Fruit fly (Drosophila melanogaster) whole organism, embryonic: ENCODE measurements around the gene Swip-1.

Source experiments
- B-H1 ChIP-seq: fragments of 200-800 bp; sonication (Bioruptor generic); IDR thresholded peaks from 3 replicates; pipeline ENCODE4 v1.3.6; 2022; ENCODE audit warnings: missing biosample characterization, missing genetic modification characterization
- Bteb2 ChIP-seq: fragments of 200-800 bp; sonication (Bioruptor generic); optimal IDR thresholded peaks from 2 replicates; lab custom pipeline; 2016; ENCODE audit warnings: missing biosample characterization, missing genetic modification characterization
- CG10462 ChIP-seq: fragments of 200-800 bp; sonication (Bioruptor generic); optimal IDR thresholded peaks from 2 replicates; lab custom pipeline; 2016; ENCODE audit warnings: missing biosample characterization, missing genetic modification characterization
- CG11504 ChIP-seq: fragments of 200-800 bp; sonication (Bioruptor generic); optimal IDR thresholded peaks from 3 replicates; lab custom pipeline; 2019; ENCODE audit warnings: missing biosample characterization, mild to moderate bottlenecking, missing genetic modification characterization, moderate library complexity
- CG11723 ChIP-seq: fragments of 200-800 bp; sonication (Bioruptor generic); optimal IDR thresholded peaks from 2 replicates; lab custom pipeline; 2017; ENCODE audit warnings: missing biosample characterization, mild to moderate bottlenecking, missing genetic modification characterization
- CG14014 ChIP-seq: fragments of 200-800 bp; sonication (Bioruptor generic); IDR thresholded peaks from 2 replicates; pipeline ENCODE4 v1.3.6; 2022; ENCODE audit warnings: missing biosample characterization, missing genetic modification characterization
- CG15601 ChIP-seq: fragments of 200-800 bp; sonication (Bioruptor generic); optimal IDR thresholded peaks from 3 replicates; lab custom pipeline; 2019; ENCODE audit warnings: missing biosample characterization, mild to moderate bottlenecking, missing genetic modification characterization, moderate library complexity
- CG1603 ChIP-seq: fragments of 200-800 bp; sonication (Bioruptor generic); optimal IDR thresholded peaks from 2 replicates; lab custom pipeline; 2019; ENCODE audit warnings: missing biosample characterization, mild to moderate bottlenecking, missing genetic modification characterization, moderate library complexity
- CG16813 ChIP-seq: fragments of 200-800 bp; sonication (Bioruptor generic); IDR thresholded peaks from 3 replicates; pipeline ENCODE4 v1.3.6; 2022; ENCODE audit warnings: missing biosample characterization, missing genetic modification characterization; ENCODE audit not compliant: partially characterized antibody
- CG18764 ChIP-seq: fragments of 200-800 bp; sonication (Bioruptor generic); optimal IDR thresholded peaks from 3 replicates; lab custom pipeline; 2016; ENCODE audit warnings: missing biosample characterization, missing genetic modification characterization
- CG2116 ChIP-seq: fragments of 200-800 bp; sonication (Bioruptor generic); optimal IDR thresholded peaks from 3 replicates; lab custom pipeline; 2018; ENCODE audit warnings: missing biosample characterization, mild to moderate bottlenecking, missing genetic modification characterization
- CG2712 ChIP-seq: fragments of 200-800 bp; optimal IDR thresholded peaks from 3 replicates; lab custom pipeline; 2019; ENCODE audit warnings: missing biosample characterization, mild to moderate bottlenecking, missing genetic modification characterization, moderate library complexity
- CG30020 ChIP-seq: fragments of 200-800 bp; optimal IDR thresholded peaks from 2 replicates; lab custom pipeline; 2019; ENCODE audit warnings: missing biosample characterization, mild to moderate bottlenecking, missing genetic modification characterization, moderate library complexity
- CG31388 ChIP-seq: fragments of 200-800 bp; sonication (Bioruptor generic); optimal IDR thresholded peaks from 2 replicates; lab custom pipeline; 2016; ENCODE audit warnings: missing biosample characterization, missing genetic modification characterization
- CG33557 ChIP-seq: fragments of 200-800 bp; sonication (Bioruptor generic); optimal IDR thresholded peaks from 2 replicates; lab custom pipeline; 2019; ENCODE audit warnings: missing biosample characterization, mild to moderate bottlenecking, missing genetic modification characterization, moderate library complexity
- CG42726 ChIP-seq: fragments of 200-800 bp; sonication (Bioruptor generic); IDR thresholded peaks from 2 replicates; pipeline ENCODE4 v1.3.6; 2022; ENCODE audit warnings: missing biosample characterization, missing genetic modification characterization; ENCODE audit not compliant: partially characterized antibody
- CG9797 ChIP-seq: fragments of 200-800 bp; sonication (Bioruptor generic); optimal IDR thresholded peaks from 3 replicates; lab custom pipeline; 2018; ENCODE audit warnings: missing biosample characterization, mild to moderate bottlenecking, missing genetic modification characterization
- Fer2 ChIP-seq: fragments of 200-800 bp; sonication (Bioruptor generic); optimal IDR thresholded peaks from 2 replicates; lab custom pipeline; 2018; ENCODE audit warnings: missing biosample characterization, mild to moderate bottlenecking, missing genetic modification characterization, moderate library complexity
- Gug ChIP-seq: fragments of 200-800 bp; sonication (Bioruptor generic); IDR thresholded peaks from 4 replicates; pipeline ENCODE4 v1.3.6; 2022; ENCODE audit warnings: missing biosample characterization, missing genetic modification characterization
- Hr39 ChIP-seq: fragments of >200 bp; optimal IDR thresholded peaks from 2 replicates; lab custom pipeline; 2017
- Med ChIP-seq: fragments of 200-800 bp; sonication (Bioruptor generic); peaks from one replicate; lab custom pipeline; 2016; ENCODE audit warnings: missing biosample characterization, missing genetic modification characterization, mild to moderate bottlenecking, inconsistent platforms, moderate library complexity
- Myb ChIP-seq: fragments of 200-800 bp; sonication (Bioruptor generic); optimal IDR thresholded peaks from 2 replicates; lab custom pipeline; 2016; ENCODE audit warnings: missing biosample characterization, missing genetic modification characterization
- Nf-YC ChIP-seq: fragments of 200-800 bp; optimal IDR thresholded peaks from 3 replicates; lab custom pipeline; 2019; ENCODE audit warnings: missing biosample characterization, mild to moderate bottlenecking, missing genetic modification characterization, moderate library complexity
- Opbp ChIP-seq: fragments of 200-800 bp; sonication (Bioruptor generic); IDR thresholded peaks from 3 replicates; pipeline ENCODE4 v1.3.6; 2022; ENCODE audit warnings: missing biosample characterization, missing genetic modification characterization; ENCODE audit not compliant: partially characterized antibody
- Pdp1 ChIP-seq, 2 experiments: fragments of 200-800 bp; sonication (Bioruptor generic); optimal IDR thresholded peaks; 3 replicates each; lab custom pipeline; 2016; ENCODE audit warnings: missing biosample characterization in 2 of 2, missing genetic modification characterization in 2 of 2, mild to moderate bottlenecking in 1 of 2, moderate library complexity in 1 of 2
- Sin3A ChIP-seq: fragments of >200 bp; optimal IDR thresholded peaks from 2 replicates; lab custom pipeline; 2018
- Xrp1 ChIP-seq: fragments of 200-800 bp; sonication (Bioruptor generic); IDR thresholded peaks from 2 replicates; pipeline ENCODE4 v1.3.6; 2022; ENCODE audit warnings: missing biosample characterization, missing genetic modification characterization
- ase ChIP-seq: fragments of 200-800 bp; sonication (Bioruptor generic); IDR thresholded peaks from 3 replicates; pipeline ENCODE4 v1.3.6; 2022; ENCODE audit warnings: missing biosample characterization, missing genetic modification characterization
- ash1 ChIP-seq: fragments of 200-800 bp; sonication (Bioruptor generic); optimal IDR thresholded peaks from 2 replicates; lab custom pipeline; 2018; ENCODE audit warnings: missing biosample characterization, mild to moderate bottlenecking, missing genetic modification characterization
- az2 ChIP-seq: fragments of 200-800 bp; sonication (Bioruptor generic); optimal IDR thresholded peaks from 3 replicates; lab custom pipeline; 2016; ENCODE audit warnings: missing biosample characterization, missing genetic modification characterization
- bsh ChIP-seq, 2 experiments: fragments of 200-800 bp; sonication (Bioruptor generic); optimal IDR thresholded peaks; 2 replicates each; lab custom pipeline; 2017 to 2018; ENCODE audit warnings: mild to moderate bottlenecking in 2 of 2, missing biosample characterization in 2 of 2, missing genetic modification characterization in 2 of 2, moderate library complexity in 1 of 2
- crp ChIP-seq, 2 experiments: fragments of 200-800 bp; sonication (Bioruptor generic); optimal IDR thresholded peaks; 2 replicates in 1 of 2; 3 replicates in 1 of 2; lab custom pipeline; 2017; ENCODE audit warnings: missing biosample characterization in 2 of 2, missing genetic modification characterization in 2 of 2, mild to moderate bottlenecking in 1 of 2, moderate library complexity in 1 of 2
- ewg ChIP-seq: fragments of 200-800 bp; sonication (Bioruptor generic); optimal IDR thresholded peaks from 3 replicates; lab custom pipeline; 2017; ENCODE audit warnings: mild to moderate bottlenecking, missing biosample characterization, missing genetic modification reagents, missing genetic modification characterization
- fd102C ChIP-seq: fragments of 200-800 bp; sonication (Bioruptor generic); optimal IDR thresholded peaks from 2 replicates; lab custom pipeline; 2018; ENCODE audit warnings: missing biosample characterization, mild to moderate bottlenecking, missing genetic modification characterization, moderate library complexity
- gfzf ChIP-seq: fragments of 200-800 bp; sonication (Bioruptor generic); optimal IDR thresholded peaks from 2 replicates; lab custom pipeline; 2016; ENCODE audit warnings: missing biosample characterization, mild to moderate bottlenecking, missing genetic modification characterization, moderate library complexity
- grau ChIP-seq: fragments of 200-800 bp; optimal IDR thresholded peaks from 3 replicates; lab custom pipeline; 2019; ENCODE audit warnings: missing biosample characterization, mild to moderate bottlenecking, missing genetic modification characterization, moderate library complexity
- hkb ChIP-seq, 2 experiments: fragments of 200-800 bp in 1 of 2; fragments of >200 bp in 1 of 2; sonication (Bioruptor generic) in 1 of 2; IDR thresholded peaks in 1 of 2; optimal IDR thresholded peaks in 1 of 2; 2 replicates each; pipeline versions ENCODE4 v1.3.6 to Lab custom; 2017 to 2022; ENCODE audit warnings: missing biosample characterization in 1 of 2, missing genetic modification characterization in 1 of 2
- kay ChIP-seq: fragments of 200-800 bp; sonication (Bioruptor generic); optimal IDR thresholded peaks from 2 replicates; lab custom pipeline; 2016; ENCODE audit warnings: missing biosample characterization, missing genetic modification characterization
- lola ChIP-seq, 3 experiments: fragments of >200 bp in 2 of 3; fragments of 200-800 bp in 1 of 3; sonication (Bioruptor generic) in 1 of 3; optimal IDR thresholded peaks; 2 replicates each; lab custom pipeline; 2017 to 2019; ENCODE audit warnings: missing biosample characterization in 3 of 3, missing genetic modification characterization in 3 of 3, mild to moderate bottlenecking in 1 of 3, moderate library complexity in 1 of 3
- nau ChIP-seq: fragments of 200-800 bp; sonication (Bioruptor generic); optimal IDR thresholded peaks from 3 replicates; lab custom pipeline; 2017; ENCODE audit warnings: missing biosample characterization, mild to moderate bottlenecking, missing genetic modification characterization, missing genetic modification reagents
- nom ChIP-seq: fragments of 200-800 bp; sonication (Bioruptor generic); optimal IDR thresholded peaks from 2 replicates; lab custom pipeline; 2017; ENCODE audit warnings: missing biosample characterization, missing genetic modification characterization, mild to moderate bottlenecking, moderate library complexity, missing genetic modification reagents
- ranshi ChIP-seq: fragments of 200-800 bp; sonication (Bioruptor generic); IDR thresholded peaks from 2 replicates; pipeline ENCODE4 v1.3.6; 2022; ENCODE audit warnings: missing biosample characterization, missing genetic modification characterization
- sens ChIP-seq: fragments of 200-800 bp; sonication (Bioruptor generic); peaks from one replicate; lab custom pipeline; 2016; ENCODE audit warnings: missing biosample characterization, missing genetic modification characterization
- slou ChIP-seq: fragments of 200-800 bp; sonication (Bioruptor generic); optimal IDR thresholded peaks from 3 replicates; lab custom pipeline; 2016; ENCODE audit warnings: missing biosample characterization, missing genetic modification characterization
- sqz ChIP-seq: fragments of 200-800 bp; sonication (Bioruptor generic); optimal IDR thresholded peaks from 3 replicates; lab custom pipeline; 2018; ENCODE audit warnings: missing biosample characterization, mild to moderate bottlenecking, missing genetic modification characterization
- tna ChIP-seq: fragments of 200-800 bp; sonication (Bioruptor generic); IDR thresholded peaks from 2 replicates; pipeline ENCODE4 v1.3.6; 2022; ENCODE audit warnings: missing biosample characterization, missing genetic modification characterization; ENCODE audit not compliant: partially characterized antibody
- vvl ChIP-seq: fragments of 200-800 bp; sonication (Bioruptor generic); IDR thresholded peaks from 2 replicates; pipeline ENCODE4 v1.3.6; 2022; ENCODE audit warnings: missing biosample characterization, missing genetic modification characterization

Swip-1 gene

DNA sequence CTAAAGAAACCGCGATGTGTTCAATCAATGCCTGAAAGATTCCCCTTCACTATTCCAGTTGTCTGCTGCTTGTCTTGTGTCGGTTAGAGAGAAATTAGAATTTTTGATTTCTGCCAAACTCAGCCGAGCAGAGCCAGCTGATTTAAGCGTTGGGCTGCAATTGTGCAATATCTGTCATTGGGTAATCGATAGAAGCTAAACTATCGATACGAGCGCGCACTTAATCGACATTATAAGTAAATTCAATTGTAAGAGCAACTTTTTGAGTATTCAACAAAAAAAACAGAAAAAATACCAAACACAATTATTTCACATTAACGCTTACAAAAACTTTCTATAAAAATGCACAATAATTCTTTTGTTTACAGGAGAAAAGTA lies 43.3 kb downstream of the Swip-1 start, which contains the start of gene ssp3 (continued):
- peak; percentile 16 for TF ChIP-seq Myb (GFP tag; lab: Kevin White, UChicago)
- TF ChIP-seq CG2116 (GFP tag; lab: Kevin White, UChicago), result peak; percentile 97
- peak; percentile 26 for TF ChIP-seq CG1603 (tag; lab: Kevin White, UChicago)
- TF ChIP-seq Pdp1 (GFP tag; optimal IDR thresholded peaks at IDR 0.05; lab: Kevin White, UChicago), result peak in 1 of 2 experiments; percentile 99
- TF ChIP-seq Sin3A (lab: Kevin White, UChicago), result peak; percentile 70
- TF ChIP-seq CG11723 (GFP tag; lab: Kevin White, UChicago), result no peak
- peak; percentile 56 for TF ChIP-seq gfzf
- no peak for TF ChIP-seq CG14014
- peak; percentile 73 for TF ChIP-seq sens (GFP tag; lab: Kevin White, UChicago)
- peak; percentile 62 to 92 for TF ChIP-seq crp (GFP tag; optimal IDR thresholded peaks at IDR 0.05; lab: Kevin White, UChicago)
- no peak for TF ChIP-seq CG31388 (GFP tag; lab: Kevin White, UChicago)
- no peak for TF ChIP-seq Fer2 (tag; lab: Kevin White, UChicago)

DNA sequence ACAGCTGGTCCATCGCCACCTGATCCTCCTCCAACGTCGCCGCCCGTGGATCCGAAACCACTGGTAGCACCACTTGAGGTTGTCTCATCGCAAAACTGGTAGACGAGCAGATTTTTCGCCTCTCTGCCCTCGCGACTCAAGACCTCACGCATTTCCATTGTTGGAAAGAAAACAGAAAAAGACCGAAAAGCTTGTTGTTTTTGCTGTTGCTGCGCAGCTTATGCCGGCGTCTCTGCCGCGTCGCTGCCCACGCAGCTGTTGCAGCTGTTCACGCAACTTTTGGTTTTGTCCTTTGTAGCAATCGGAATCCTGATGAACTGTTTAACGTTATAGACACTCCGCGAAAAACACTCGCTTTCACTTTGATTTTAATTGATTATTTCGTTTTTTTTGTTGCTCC lies 43.8 kb downstream of the Swip-1 start:
- no peak for TF ChIP-seq lola (GFP tag; optimal IDR thresholded peaks at IDR 0.05; lab: Kevin White, UChicago)
- peak; percentile 38 for TF ChIP-seq Med (GFP tag; lab: Kevin White, UChicago)
- no peak for TF ChIP-seq ranshi (GFP tag; lab: Robert Waterston, UW)
- no peak for TF ChIP-seq CG9797 (GFP tag; lab: Kevin White, UChicago)
- TF ChIP-seq bsh (GFP tag; optimal IDR thresholded peaks at IDR 0.05; lab: Kevin White, UChicago), result peak in 1 of 2 experiments; percentile 38
- no peak for TF ChIP-seq Gug (GFP tag; lab: Robert Waterston, UW)
- TF ChIP-seq grau, result no peak
- peak; percentile 82 for TF ChIP-seq nom
- TF ChIP-seq CG15601 (tag; lab: Kevin White, UChicago), result no peak
- TF ChIP-seq nau (GFP tag; lab: Kevin White, UChicago), result peak; percentile 11

DNA sequence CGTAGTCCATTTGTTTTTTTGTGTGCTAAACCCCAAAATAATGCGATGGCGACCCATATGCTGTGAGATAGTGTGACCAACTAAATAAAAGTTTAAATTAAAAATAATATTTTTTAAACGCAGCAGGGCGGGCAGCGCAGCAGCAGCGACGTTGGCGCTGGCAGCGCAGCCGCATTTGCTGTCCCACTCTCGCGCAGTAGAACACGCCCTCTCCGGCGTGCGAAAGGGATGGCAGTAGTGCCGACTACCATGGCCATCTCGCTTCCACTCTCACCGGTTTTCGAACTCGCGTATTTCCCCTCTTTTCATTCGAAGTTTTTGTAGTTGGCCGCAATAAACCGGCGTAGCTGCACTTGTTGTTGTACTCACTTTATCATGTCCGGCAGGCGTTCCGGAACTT lies 51.0 kb downstream of the Swip-1 start:
- TF ChIP-seq vvl (GFP tag; lab: Robert Waterston, UW) (peak; percentile 66), B-H1 (GFP tag; lab: Robert Waterston, UW) (no peak), ase (no peak), CG33557 (GFP tag; lab: Kevin White, UChicago) (peak; percentile 1), Nf-YC (tag; lab: Kevin White, UChicago) (peak; percentile 98), CG2712 (tag; lab: Kevin White, UChicago) (no peak), CG10462 (GFP tag; lab: Kevin White, UChicago) (no peak), ewg (peak; percentile 80), CG18764 (no peak), Xrp1 (GFP tag; lab: Robert Waterston, UW) (0 out of 2 replicates have a peak, but pooled peaks have one; percentile 16), CG11723 (GFP tag; lab: Kevin White, UChicago) (peak; percentile 9), tna (GFP tag; lab: Robert Waterston, UW) (peak; percentile 58; the same call in 1 of the 2 replicates), az2 (GFP tag; lab: Kevin White, UChicago) (no peak), Hr39 (no peak), CG11504 (tag; lab: Kevin White, UChicago) (no peak), kay (GFP tag; lab: Kevin White, UChicago) (no peak), hkb (optimal IDR thresholded peaks at IDR 0.05; lab: Kevin White, UChicago) (no peak), hkb (GFP tag; IDR thresholded peaks at IDR 0.05; lab: Robert Waterston, UW) (peak; percentile 58; the same call in 1 of the 2 replicates), CG30020 (tag; lab: Kevin White, UChicago) (no peak), ash1 (GFP tag; lab: Kevin White, UChicago) (peak; percentile 1), Bteb2 (GFP tag; lab: Kevin White, UChicago) (no peak), fd102C (GFP tag; lab: Kevin White, UChicago) (no peak), sqz (GFP tag; lab: Kevin White, UChicago) (no peak), CG42726 (GFP tag; lab: Robert Waterston, UW) (peak; percentile 78; the same call in 1 of the 2 replicates), slou (GFP tag; lab: Kevin White, UChicago) (no peak), CG16813 (GFP tag; lab: Robert Waterston, UW) (0 out of 3 replicates have a peak, but pooled peaks have one; percentile 8), Opbp (GFP tag; lab: Robert Waterston, UW) (peak; percentile 54; the same call in 1 of the 3 replicates)
